Fruit fly (Drosophila melanogaster) whole organism, embryonic: ENCODE results near the gene CG31038.

Source experiments
- Antp ChIP-seq: fragments of 200-800 bp; sonication (Bioruptor generic); optimal IDR thresholded peaks from 3 replicates; lab custom pipeline; 2016; ENCODE audit warnings: missing biosample characterization, missing genetic modification characterization
- Atf3 ChIP-seq: fragments of 200-800 bp; sonication (Bioruptor generic); optimal IDR thresholded peaks from 3 replicates; lab custom pipeline; 2016; ENCODE audit warnings: missing biosample characterization, missing genetic modification characterization
- Blimp-1 ChIP-seq: fragments of 200-800 bp; sonication (Bioruptor generic); optimal IDR thresholded peaks from 3 replicates; lab custom pipeline; 2018; ENCODE audit warnings: missing biosample characterization, missing genetic modification characterization, mild to moderate bottlenecking, moderate library complexity, missing genetic modification reagents
- CG10147 ChIP-seq: fragments of 200-800 bp; sonication (Bioruptor generic); optimal IDR thresholded peaks from 2 replicates; lab custom pipeline; 2019; ENCODE audit warnings: missing biosample characterization, mild to moderate bottlenecking, missing genetic modification characterization, moderate library complexity
- CG10209 ChIP-seq: fragments of 200-800 bp; sonication (Bioruptor generic); optimal IDR thresholded peaks from 3 replicates; lab custom pipeline; 2017; ENCODE audit warnings: missing biosample characterization, mild to moderate bottlenecking, missing genetic modification characterization, missing genetic modification reagents
- CG10267 ChIP-seq: fragments of 200-800 bp; sonication (Bioruptor generic); optimal IDR thresholded peaks from 2 replicates; lab custom pipeline; 2018; ENCODE audit warnings: missing biosample characterization, mild to moderate bottlenecking, missing genetic modification characterization, moderate library complexity
- CG11085 ChIP-seq: fragments of 200-800 bp; sonication (Bioruptor generic); IDR thresholded peaks from 2 replicates; pipeline ENCODE4 v1.3.6; 2022; ENCODE audit warnings: missing biosample characterization, missing genetic modification characterization
- CG11247 ChIP-seq: fragments of 200-800 bp; sonication (Bioruptor generic); IDR thresholded peaks from 2 replicates; pipeline ENCODE4 v1.3.6; 2022; ENCODE audit warnings: missing biosample characterization, missing genetic modification characterization
- CG12299 ChIP-seq: fragments of 200-800 bp; sonication (Bioruptor generic); optimal IDR thresholded peaks from 2 replicates; lab custom pipeline; 2018; ENCODE audit warnings: missing biosample characterization, mild to moderate bottlenecking, missing genetic modification characterization
- CG12744 ChIP-seq: fragments of 200-800 bp; sonication (Bioruptor generic); optimal IDR thresholded peaks from 2 replicates; lab custom pipeline; 2016; ENCODE audit warnings: missing biosample characterization, missing genetic modification characterization
- CG1832 ChIP-seq: fragments of 200-800 bp; sonication (Bioruptor generic); optimal IDR thresholded peaks from 2 replicates; lab custom pipeline; 2017; ENCODE audit warnings: missing biosample characterization, mild to moderate bottlenecking, missing genetic modification characterization, inconsistent platforms
- CG2120 ChIP-seq: fragments of 200-800 bp; sonication (Bioruptor generic); optimal IDR thresholded peaks from 3 replicates; lab custom pipeline; 2016; ENCODE audit warnings: missing biosample characterization, missing genetic modification characterization
- CG2199 ChIP-seq: fragments of 200-800 bp; sonication (Bioruptor generic); IDR thresholded peaks from 3 replicates; pipeline ENCODE4 v1.3.6; 2022; ENCODE audit warnings: missing biosample characterization, missing genetic modification characterization
- CG2712 ChIP-seq: fragments of 200-800 bp; optimal IDR thresholded peaks from 3 replicates; lab custom pipeline; 2019; ENCODE audit warnings: missing biosample characterization, mild to moderate bottlenecking, missing genetic modification characterization, moderate library complexity
- CG4617 ChIP-seq: fragments of 200-800 bp; sonication (Bioruptor generic); optimal IDR thresholded peaks from 3 replicates; lab custom pipeline; 2016; ENCODE audit warnings: missing biosample characterization, missing genetic modification characterization, borderline replicate concordance
- CG6175 ChIP-seq: fragments of 200-800 bp; sonication (Bioruptor generic); IDR thresholded peaks from 3 replicates; pipeline ENCODE4 v1.3.6; 2022; ENCODE audit warnings: missing biosample characterization, missing genetic modification characterization
- CG6683 ChIP-seq: fragments of 200-800 bp; sonication (Bioruptor generic); optimal IDR thresholded peaks from 2 replicates; lab custom pipeline; 2017; ENCODE audit warnings: missing biosample characterization, mild to moderate bottlenecking, missing genetic modification characterization, missing genetic modification reagents
- CG6791 ChIP-seq: fragments of 200-800 bp; sonication (Bioruptor generic); IDR thresholded peaks from 3 replicates; pipeline ENCODE4 v1.3.6; 2022; ENCODE audit warnings: missing biosample characterization, missing genetic modification characterization; ENCODE audit not compliant: partially characterized antibody
- CG7745 ChIP-seq: fragments of 200-800 bp; sonication (Bioruptor generic); optimal IDR thresholded peaks from 2 replicates; lab custom pipeline; 2018; ENCODE audit warnings: missing biosample characterization, mild to moderate bottlenecking, missing genetic modification characterization, moderate library complexity
- CG8765 ChIP-seq: fragments of 200-800 bp; sonication (Bioruptor generic); IDR thresholded peaks from 2 replicates; pipeline ENCODE4 v1.3.6; 2022; ENCODE audit warnings: missing biosample characterization, missing genetic modification characterization
- CG9609 ChIP-seq: fragments of 200-800 bp; sonication (Bioruptor generic); optimal IDR thresholded peaks from 3 replicates; lab custom pipeline; 2016; ENCODE audit warnings: missing biosample characterization, missing genetic modification characterization
- Gsc ChIP-seq: fragments of 200-800 bp; sonication (Bioruptor generic); IDR thresholded peaks from 2 replicates; pipeline ENCODE4 v1.3.6; 2022; ENCODE audit warnings: missing biosample characterization, missing genetic modification characterization
- Gug ChIP-seq: fragments of 200-800 bp; sonication (Bioruptor generic); IDR thresholded peaks from 4 replicates; pipeline ENCODE4 v1.3.6; 2022; ENCODE audit warnings: missing biosample characterization, missing genetic modification characterization
- HmgD ChIP-seq: fragments of 200-800 bp; sonication (Bioruptor generic); optimal IDR thresholded peaks from 3 replicates; lab custom pipeline; 2016; ENCODE audit warnings: missing biosample characterization, missing genetic modification characterization
- Jarid2 ChIP-seq: fragments of 200-800 bp; sonication (Bioruptor generic); optimal IDR thresholded peaks from 3 replicates; lab custom pipeline; 2017; ENCODE audit warnings: mild to moderate bottlenecking, missing biosample characterization, missing genetic modification reagents, missing genetic modification characterization
- MBD-R2 ChIP-seq: fragments of 200-800 bp; sonication (Bioruptor generic); IDR thresholded peaks from 2 replicates; pipeline ENCODE4 v1.3.6; 2022; ENCODE audit warnings: missing biosample characterization, missing genetic modification characterization
- MTF-1 ChIP-seq: fragments of 200-800 bp; sonication (Bioruptor generic); optimal IDR thresholded peaks from 2 replicates; lab custom pipeline; 2018; ENCODE audit warnings: missing biosample characterization, mild to moderate bottlenecking, missing genetic modification characterization, borderline replicate concordance
- Mad ChIP-seq: fragments of 200-800 bp; sonication (Bioruptor generic); optimal IDR thresholded peaks from 2 replicates; lab custom pipeline; 2016; ENCODE audit warnings: missing biosample characterization, missing genetic modification characterization
- NFAT ChIP-seq: fragments of 200-800 bp; sonication (Bioruptor generic); IDR thresholded peaks from 2 replicates; pipeline ENCODE4 v1.3.6; 2022; ENCODE audit warnings: missing biosample characterization, missing genetic modification characterization
- TFAM ChIP-seq: fragments of 200-800 bp; sonication (Bioruptor generic); optimal IDR thresholded peaks from 2 replicates; lab custom pipeline; 2017; ENCODE audit warnings: missing biosample characterization, missing genetic modification characterization, inconsistent platforms
- bigmax ChIP-seq: fragments of 200-800 bp; sonication (Bioruptor generic); optimal IDR thresholded peaks from 2 replicates; lab custom pipeline; 2018; ENCODE audit warnings: missing biosample characterization, mild to moderate bottlenecking, missing genetic modification characterization
- bsh ChIP-seq, 2 experiments: fragments of 200-800 bp; sonication (Bioruptor generic); optimal IDR thresholded peaks; 2 replicates each; lab custom pipeline; 2017 to 2018; ENCODE audit warnings: mild to moderate bottlenecking in 2 of 2, missing biosample characterization in 2 of 2, missing genetic modification characterization in 2 of 2, moderate library complexity in 1 of 2
- chif ChIP-seq, 2 experiments: fragments of 200-800 bp; sonication (Bioruptor generic); optimal IDR thresholded peaks; 3 replicates each; lab custom pipeline; 2016; ENCODE audit warnings: missing biosample characterization in 2 of 2, missing genetic modification characterization in 2 of 2
- corto ChIP-seq: fragments of 200-800 bp; sonication (Bioruptor generic); optimal IDR thresholded peaks from 2 replicates; lab custom pipeline; 2016; ENCODE audit warnings: missing biosample characterization, mild to moderate bottlenecking, missing genetic modification characterization, moderate library complexity
- ewg ChIP-seq: fragments of 200-800 bp; sonication (Bioruptor generic); optimal IDR thresholded peaks from 3 replicates; lab custom pipeline; 2017; ENCODE audit warnings: mild to moderate bottlenecking, missing biosample characterization, missing genetic modification reagents, missing genetic modification characterization
- eyg ChIP-seq: fragments of 200-800 bp; sonication (Bioruptor generic); optimal IDR thresholded peaks from 3 replicates; lab custom pipeline; 2016; ENCODE audit warnings: missing biosample characterization, missing genetic modification characterization
- fd64A ChIP-seq: fragments of 200-800 bp; sonication (Bioruptor generic); optimal IDR thresholded peaks from 3 replicates; lab custom pipeline; 2018; ENCODE audit warnings: missing biosample characterization, mild to moderate bottlenecking, missing genetic modification characterization
- gro ChIP-seq: fragments of 200-800 bp; sonication (Bioruptor generic); optimal IDR thresholded peaks from 2 replicates; lab custom pipeline; 2016; ENCODE audit warnings: missing biosample characterization, missing genetic modification characterization
- gsb ChIP-seq: fragments of 200-800 bp; sonication (Bioruptor generic); IDR thresholded peaks from 2 replicates; pipeline ENCODE4 v1.3.6; 2022; ENCODE audit warnings: missing biosample characterization, missing genetic modification characterization
- gsb-n ChIP-seq: fragments of 200-800 bp; sonication (Bioruptor generic); optimal IDR thresholded peaks from 3 replicates; lab custom pipeline; 2018; ENCODE audit warnings: missing biosample characterization, mild to moderate bottlenecking, missing genetic modification characterization
- gt ChIP-seq: fragments of 200-800 bp; sonication (Bioruptor generic); IDR thresholded peaks from 2 replicates; pipeline ENCODE4 v1.3.6; 2022; ENCODE audit warnings: missing biosample characterization, missing genetic modification characterization
- inv ChIP-seq: fragments of 200-800 bp; sonication (Bioruptor generic); IDR thresholded peaks from 2 replicates; pipeline ENCODE4 v1.3.6; 2022; ENCODE audit warnings: missing biosample characterization, missing genetic modification characterization; ENCODE audit not compliant: partially characterized antibody
- oc ChIP-seq: fragments of 200-800 bp; sonication (Bioruptor generic); optimal IDR thresholded peaks from 2 replicates; lab custom pipeline; 2018; ENCODE audit warnings: missing biosample characterization, mild to moderate bottlenecking, missing genetic modification characterization, moderate library complexity
- peb ChIP-seq: fragments of 200-800 bp; sonication (Bioruptor generic); IDR thresholded peaks from 2 replicates; pipeline ENCODE4 v1.3.6; 2022; ENCODE audit warnings: missing biosample characterization, missing genetic modification characterization
- run ChIP-seq: fragments of 200-800 bp; sonication (Bioruptor generic); optimal IDR thresholded peaks from 3 replicates; lab custom pipeline; 2018; ENCODE audit warnings: missing biosample characterization, mild to moderate bottlenecking, missing genetic modification characterization
- schlank ChIP-seq: fragments of 200-800 bp; sonication (Bioruptor generic); optimal IDR thresholded peaks from 2 replicates; lab custom pipeline; 2018; ENCODE audit warnings: missing biosample characterization, mild to moderate bottlenecking, missing genetic modification characterization
- shn ChIP-seq: fragments of 200-800 bp; sonication (Bioruptor generic); optimal IDR thresholded peaks from 3 replicates; lab custom pipeline; 2016; ENCODE audit warnings: missing biosample characterization, missing genetic modification characterization
- slou ChIP-seq: fragments of 200-800 bp; sonication (Bioruptor generic); optimal IDR thresholded peaks from 3 replicates; lab custom pipeline; 2016; ENCODE audit warnings: missing biosample characterization, missing genetic modification characterization
- so ChIP-seq: fragments of 200-800 bp; sonication (Bioruptor generic); IDR thresholded peaks from 3 replicates; pipeline ENCODE4 v1.3.6; 2022; ENCODE audit warnings: missing biosample characterization, missing genetic modification characterization
- vfl ChIP-seq: fragments of 200-800 bp; sonication (Bioruptor generic); optimal IDR thresholded peaks from 2 replicates; lab custom pipeline; 2016; ENCODE audit warnings: missing biosample characterization, missing genetic modification characterization
- yki ChIP-seq: fragments of >200 bp; optimal IDR thresholded peaks from 3 replicates; lab custom pipeline; 2018

The CG31038 gene

DNA sequence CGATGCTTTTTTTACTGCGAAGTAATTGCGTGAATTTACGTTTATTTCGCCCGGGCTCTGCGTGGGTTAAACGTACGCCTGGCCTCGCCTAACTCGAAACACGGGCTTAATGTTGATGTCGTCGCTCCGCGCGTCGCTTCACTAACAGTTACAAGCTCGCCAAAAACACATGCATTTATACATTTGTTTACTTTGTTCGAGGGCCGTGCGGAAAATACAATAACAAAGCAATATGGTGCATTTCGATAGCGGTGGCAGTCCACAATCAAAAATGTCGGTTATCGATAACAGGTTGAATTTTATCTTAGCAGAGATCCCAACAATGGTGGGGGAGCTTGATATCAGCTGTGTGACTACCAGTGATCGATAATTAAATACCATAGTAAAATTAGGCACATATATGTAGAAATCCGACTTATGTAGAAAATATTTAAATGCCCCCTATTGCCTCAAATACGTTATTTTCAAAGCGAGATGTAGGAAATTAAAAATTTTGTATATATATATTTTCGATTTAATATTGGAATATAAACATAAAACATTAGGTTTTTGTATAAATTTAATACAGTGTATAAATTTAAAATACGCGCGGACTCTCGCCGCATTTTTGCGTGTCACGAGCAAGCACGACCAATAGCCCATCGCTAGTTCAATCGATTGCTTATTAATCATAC, 8.0 kb upstream of the CG31038 start, which contains the start of gene Zip99C (continued):
- TF ChIP-seq corto (GFP tag; lab: Kevin White, UChicago) (peak; percentile 25), gsb (GFP tag; lab: Robert Waterston, UW) (no peak), Mad (GFP tag; lab: Kevin White, UChicago) (no peak), peb (no peak), yki (lab: Kevin White, UChicago) (no peak), HmgD (no peak), CG2199 (no peak), ewg (GFP tag; lab: Kevin White, UChicago) (no peak), Antp (GFP tag; lab: Kevin White, UChicago) (no peak), CG6791 (GFP tag; lab: Robert Waterston, UW) (peak; percentile 66), CG4617 (no peak), CG12299 (no peak), CG10267 (tag; lab: Kevin White, UChicago) (peak; percentile 64), CG11085 (GFP tag; lab: Robert Waterston, UW) (no peak), bigmax (no peak), run (tag; lab: Kevin White, UChicago) (no peak), vfl (no peak), Blimp-1 (no peak), slou (peak; percentile 17), so (GFP tag; lab: Robert Waterston, UW) (no peak), CG8765 (no peak), CG6175 (GFP tag; lab: Robert Waterston, UW) (no peak), eyg (GFP tag; lab: Kevin White, UChicago) (no peak), CG11247 (GFP tag; lab: Robert Waterston, UW) (no peak), MTF-1 (GFP tag; lab: Kevin White, UChicago) (peak; percentile 100), CG9609 (GFP tag; lab: Kevin White, UChicago) (no peak), gro (GFP tag; lab: Kevin White, UChicago) (peak; percentile 6), CG10209 (GFP tag; lab: Kevin White, UChicago) (peak; percentile 16), CG2712 (tag; lab: Kevin White, UChicago) (peak; percentile 58), CG1832 (GFP tag; lab: Kevin White, UChicago) (no peak), CG10147 (GFP tag; lab: Kevin White, UChicago) (no peak), chif (GFP tag; optimal IDR thresholded peaks at IDR 0.05; lab: Kevin White, UChicago) (peak in 1 of 2 experiments; percentile 2), CG6683 (GFP tag; lab: Kevin White, UChicago) (no peak), Gsc (GFP tag; lab: Robert Waterston, UW) (no peak), gsb-n (tag; lab: Kevin White, UChicago) (peak; percentile 29), oc (no peak), Jarid2 (GFP tag; lab: Kevin White, UChicago) (no peak), shn (GFP tag; lab: Kevin White, UChicago) (no peak), NFAT (peak; percentile 22; the same call in 1 of the 2 replicates), CG7745 (tag; lab: Kevin White, UChicago) (no peak), schlank (tag; lab: Kevin White, UChicago) (no peak), CG12744 (GFP tag; lab: Kevin White, UChicago) (no peak), Atf3 (GFP tag; lab: Kevin White, UChicago) (no peak), Gug (GFP tag; lab: Robert Waterston, UW) (peak; percentile 75), TFAM (no peak), inv (GFP tag; lab: Robert Waterston, UW) (peak; percentile 91), fd64A (GFP tag; lab: Kevin White, UChicago) (no peak), MBD-R2 (GFP tag; lab: Robert Waterston, UW) (peak; percentile 45), CG2120 (GFP tag; lab: Kevin White, UChicago) (peak; percentile 66), gt (no peak), bsh (GFP tag; optimal IDR thresholded peaks at IDR 0.05; lab: Kevin White, UChicago) (no peak)
